3 fruit fly cellular contexts compared by ENCODE assay signal in the genomic region with DNA sequence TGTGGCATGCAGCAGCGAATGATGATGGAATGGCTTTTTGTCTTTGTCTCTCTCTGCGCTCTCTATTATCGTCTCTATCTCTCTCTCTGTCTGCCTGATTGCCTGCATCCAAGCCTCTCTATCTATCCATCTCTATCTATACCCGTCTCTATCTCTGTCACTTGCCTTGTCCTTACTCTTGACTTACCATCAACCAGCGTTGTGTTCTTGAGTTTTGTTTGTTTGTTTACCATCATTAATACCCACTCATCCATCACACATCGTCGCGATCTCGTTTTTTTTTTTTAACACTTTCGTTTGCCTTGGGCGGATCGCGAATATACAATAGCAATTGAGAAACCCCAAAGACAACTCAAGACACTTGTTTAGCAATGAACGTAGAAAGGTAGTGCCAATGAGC.
TF ChIP-seq lines count a peak whose summit lies in the region.

No protein-coding gene starts in this region.

- TF ChIP-seq CTCF in whole organism, embryonic (GFP tag; optimal IDR thresholded peaks at IDR 0.05; lab: Kevin White, UChicago) = no peak

TF ChIP-seq in whole organism, embryonic, 481 proteins besides CTCF, POLR2A, EP300 and RAD21 (continues in another document):
- TF ChIP-seq mam (GFP tag; optimal IDR thresholded peaks at IDR 0.05; lab: Kevin White, UChicago) (no peak), crol (GFP tag; IDR thresholded peaks at IDR 0.05; lab: Robert Waterston, UW) (no peak), ems (GFP tag; optimal IDR thresholded peaks at IDR 0.05; lab: Kevin White, UChicago) (no peak), CG7839 (tag; optimal IDR thresholded peaks at IDR 0.05; lab: Kevin White, UChicago) (no peak), HmgD (GFP tag; optimal IDR thresholded peaks at IDR 0.05; lab: Kevin White, UChicago) (no peak), Aef1 (GFP tag; IDR thresholded peaks at IDR 0.05; lab: Robert Waterston, UW) (no peak), E2f1 (GFP tag; IDR thresholded peaks at IDR 0.05; lab: Robert Waterston, UW) (no peak), CG17328 (GFP tag; IDR thresholded peaks at IDR 0.05; lab: Robert Waterston, UW) (no peak), Fer3 (tag; optimal IDR thresholded peaks at IDR 0.05; lab: Kevin White, UChicago) (no peak), ham (GFP tag; IDR thresholded peaks at IDR 0.05; lab: Robert Waterston, UW) (no peak), CG3281 (GFP tag; optimal IDR thresholded peaks at IDR 0.05; lab: Kevin White, UChicago) (no peak), CG6683 (GFP tag; optimal IDR thresholded peaks at IDR 0.05; lab: Kevin White, UChicago) (no peak), CG3407 (GFP tag; optimal IDR thresholded peaks at IDR 0.05; lab: Kevin White, UChicago) (no peak), CG1647 (GFP tag; optimal IDR thresholded peaks at IDR 0.05; lab: Kevin White, UChicago) (no peak), exex (tag; optimal IDR thresholded peaks at IDR 0.05; lab: Kevin White, UChicago) (no peak), tll (GFP tag; optimal IDR thresholded peaks at IDR 0.05; lab: Kevin White, UChicago) (peak in 1 of 2 experiments; percentile 6), CG30403 (GFP tag; optimal IDR thresholded peaks at IDR 0.05; lab: Kevin White, UChicago) (no peak), bowl (GFP tag; IDR thresholded peaks at IDR 0.05; lab: Robert Waterston, UW) (no peak), MTF-1 (GFP tag; optimal IDR thresholded peaks at IDR 0.05; lab: Kevin White, UChicago; ENCODE audit: borderline replicate concordance) (no peak), knrl (GFP tag; IDR thresholded peaks at IDR 0.05; lab: Robert Waterston, UW; ENCODE audit: partially characterized antibody) (no peak), CG11504 (tag; optimal IDR thresholded peaks at IDR 0.05; lab: Kevin White, UChicago) (no peak), CG14014 (GFP tag; IDR thresholded peaks at IDR 0.05; lab: Robert Waterston, UW) (no peak), CG7745 (tag; optimal IDR thresholded peaks at IDR 0.05; lab: Kevin White, UChicago) (no peak), CG10321 (GFP tag; IDR thresholded peaks at IDR 0.05; lab: Robert Waterston, UW) (peak; percentile 47; the same call in 1 of the 2 replicates), Trl (optimal IDR thresholded peaks at IDR 0.05; lab: Kevin White, UChicago) (peak in 1 of 2 experiments; percentile 20), Trl (GFP tag; optimal IDR thresholded peaks at IDR 0.05; lab: Kevin White, UChicago) (no peak), Doc3 (GFP tag; IDR thresholded peaks at IDR 0.05; lab: Robert Waterston, UW; ENCODE audit: partially characterized antibody) (no peak), CG1832 (GFP tag; optimal IDR thresholded peaks at IDR 0.05; lab: Kevin White, UChicago) (peak; percentile 53), CHES-1-like (GFP tag; optimal IDR thresholded peaks at IDR 0.05; lab: Kevin White, UChicago) (no peak)

TF ChIP-seq in whole organism, prepupa, 60 proteins besides CTCF, POLR2A, EP300 and RAD21:
- no peak for TF ChIP-seq CG6808 (GFP tag; optimal IDR thresholded peaks at IDR 0.05; lab: Kevin White, UChicago)
- peak; percentile 64 for TF ChIP-seq Eip78C (GFP tag; lab: Kevin White, UChicago)
- peak in 1 of 2 experiments; percentile 12 for TF ChIP-seq ss (GFP tag; optimal IDR thresholded peaks at IDR 0.05; lab: Kevin White, UChicago)
- no peak for TF ChIP-seq vri (GFP tag; optimal IDR thresholded peaks at IDR 0.05; lab: Kevin White, UChicago)
- no peak for TF ChIP-seq CG15336 (GFP tag; IDR thresholded peaks at IDR 0.05; lab: Robert Waterston, UW)
- no peak for TF ChIP-seq Met (GFP tag; optimal IDR thresholded peaks at IDR 0.05; lab: Kevin White, UChicago)
- TF ChIP-seq fkh (GFP tag; optimal IDR thresholded peaks at IDR 0.05; lab: Kevin White, UChicago) = peak; percentile 25
- no peak for TF ChIP-seq dac (GFP tag; optimal IDR thresholded peaks at IDR 0.05; lab: Kevin White, UChicago)

TF ChIP-seq in whole organism, pupa, 21 proteins besides CTCF, POLR2A, EP300 and RAD21:
- TF ChIP-seq EcR (GFP tag; optimal IDR thresholded peaks at IDR 0.05; lab: Kevin White, UChicago) (peak; percentile 80), Pif1B (GFP tag; optimal IDR thresholded peaks at IDR 0.05; lab: Kevin White, UChicago) (no peak)
